Worm (Caenorhabditis elegans) whole organism, L4 larva: ENCODE measurements around the gene T01H3.3.

Experiments used
- ceh-82 ChIP-seq: sonication (generic microtip); optimal IDR thresholded peaks from 2 replicates; lab custom pipeline; 2017; ENCODE audit warnings: missing biosample characterization, missing genetic modification characterization
- egl-27 ChIP-seq: sonication (generic microtip); optimal IDR thresholded peaks from 3 replicates; lab custom pipeline; 2017; ENCODE audit warnings: missing biosample characterization, missing genetic modification reagents, missing genetic modification characterization
- fos-1 ChIP-seq: fragments of 150-350 bp; optimal IDR thresholded peaks from 2 replicates; lab custom pipeline; 2014; ENCODE audit warnings: missing biosample characterization, missing genetic modification characterization
- lir-3 ChIP-seq: sonication (generic microtip); optimal IDR thresholded peaks from 2 replicates; lab custom pipeline; 2016; ENCODE audit warnings: mild to moderate bottlenecking, missing genetic modification characterization, missing compliant biosample characterization
- nhr-11 ChIP-seq: fragments of 150-350 bp; optimal IDR thresholded peaks from 2 replicates; lab custom pipeline; 2014; ENCODE audit warnings: missing biosample characterization, missing genetic modification characterization
- pqm-1 ChIP-seq: sonication (generic microtip); optimal IDR thresholded peaks from 2 replicates; lab custom pipeline; 2017; ENCODE audit warnings: missing biosample characterization, missing genetic modification characterization

- TF ChIP-seq pqm-1 (tag; lab: Kevin White, UChicago) = no peak
- TF ChIP-seq egl-27 (tag; lab: Kevin White, UChicago) = no peak
- TF ChIP-seq lir-3 (tag; lab: Kevin White, UChicago) = no peak
- TF ChIP-seq fos-1 (tag; lab: Kevin White, UChicago) = no peak
- no peak for TF ChIP-seq ceh-82 (tag; lab: Kevin White, UChicago)
- TF ChIP-seq nhr-11 = peak; percentile 1
Observed at ce11 chrII:7870632-7871031, 3.1 kb downstream of the T01H3.3 start.
